Worm (Caenorhabditis elegans) whole organism, L4 larva: Measurements from ENCODE around the gene pph-1.

ENCODE experiments used
- D1046.2 ChIP-seq: fragments of 200-800 bp; sonication (Bioruptor generic); IDR thresholded peaks from 2 replicates; pipeline ENCODE4 v1.3.6; 2022; ENCODE audit warnings: missing genetic modification characterization, missing compliant biosample characterization
- F49E8.2 ChIP-seq: sonication (generic microtip); optimal IDR thresholded peaks from 2 replicates; lab custom pipeline; 2016; ENCODE audit warnings: missing compliant biosample characterization, mild to moderate bottlenecking, missing genetic modification characterization, borderline replicate concordance
- R02D3.7 ChIP-seq: fragments of 150-350 bp; sonication (generic microtip); optimal IDR thresholded peaks from 3 replicates; lab custom pipeline; 2014; ENCODE audit warnings: missing biosample characterization, missing genetic modification characterization
- T20F7.1 ChIP-seq: fragments of 200-800 bp; sonication (Bioruptor generic); optimal IDR thresholded peaks from 2 replicates; lab custom pipeline; 2018; ENCODE audit warnings: mild to moderate bottlenecking, missing genetic modification characterization, missing compliant biosample characterization
- Y5F2A.4 ChIP-seq: fragments of 200-800 bp; sonication (Bioruptor generic); optimal IDR thresholded peaks from 2 replicates; lab custom pipeline; 2018; ENCODE audit warnings: mild to moderate bottlenecking, missing genetic modification characterization, missing compliant biosample characterization
- Y75B8A.6 ChIP-seq: fragments of 200-800 bp; sonication (Bioruptor generic); IDR thresholded peaks from 2 replicates; pipeline ENCODE4 v1.3.6; 2022; ENCODE audit warnings: missing genetic modification reagents, missing genetic modification characterization, missing compliant biosample characterization
- ZK546.5 ChIP-seq, 2 experiments: sonication (generic microtip); optimal IDR thresholded peaks; 2 replicates each; lab custom pipeline; 2017; ENCODE audit warnings: missing biosample characterization in 2 of 2, missing genetic modification characterization in 2 of 2
- ama-1 ChIP-seq: fragments of 150-350 bp; optimal IDR thresholded peaks from 2 replicates; lab custom pipeline; 2014; ENCODE audit warnings: inconsistent platforms, mixed read lengths
- ceh-62 ChIP-seq: sonication (generic microtip); optimal IDR thresholded peaks from 2 replicates; lab custom pipeline; 2017; ENCODE audit warnings: missing biosample characterization, missing genetic modification characterization
- cey-2 ChIP-seq: sonication (generic microtip); optimal IDR thresholded peaks from 3 replicates; lab custom pipeline; 2017; ENCODE audit warnings: missing genetic modification characterization, mild to moderate bottlenecking, missing compliant biosample characterization, antibody characterized with exemption, borderline replicate concordance; ENCODE audit not compliant: insufficient read depth
- ctbp-1 ChIP-seq: fragments of 200-800 bp; sonication (Bioruptor generic); IDR thresholded peaks from 2 replicates; pipeline ENCODE4 v1.3.6; 2022; ENCODE audit warnings: missing genetic modification reagents, missing genetic modification characterization, missing compliant biosample characterization
- daf-19 ChIP-seq: fragments of 200-800 bp; sonication (Bioruptor generic); conservative IDR thresholded peaks from 2 replicates; pipeline ENCODE4 v1.3.6; 2022; ENCODE audit warnings: missing genetic modification characterization, missing compliant biosample characterization
- daf-8 ChIP-seq: fragments of 200-800 bp; sonication (Bioruptor generic); IDR thresholded peaks from 2 replicates; pipeline ENCODE4 v1.3.6; 2022; ENCODE audit warnings: missing genetic modification characterization, missing compliant biosample characterization
- dmd-8 ChIP-seq: fragments of 200-800 bp; sonication (Bioruptor generic); IDR thresholded peaks from 2 replicates; pipeline ENCODE4 v1.3.6; 2022; ENCODE audit warnings: missing genetic modification characterization, missing compliant biosample characterization
- dpl-1 ChIP-seq: fragments of 150-350 bp; optimal IDR thresholded peaks from 2 replicates; lab custom pipeline; 2014; ENCODE audit warnings: missing biosample characterization, missing genetic modification reagents, missing genetic modification characterization
- egl-43 ChIP-seq: fragments of 200-800 bp; sonication (Bioruptor generic); IDR thresholded peaks from 2 replicates; pipeline ENCODE4 v1.3.6; 2022; ENCODE audit warnings: missing genetic modification reagents, missing genetic modification characterization, missing compliant biosample characterization
- hlh-11 ChIP-seq: fragments of 200-800 bp; sonication (Bioruptor generic); optimal IDR thresholded peaks from 2 replicates; lab custom pipeline; 2018; ENCODE audit warnings: mild to moderate bottlenecking, missing genetic modification characterization, missing compliant biosample characterization
- hlh-30 ChIP-seq: sonication (generic microtip); optimal IDR thresholded peaks from 2 replicates; lab custom pipeline; 2017; ENCODE audit warnings: antibody characterized with exemption, mild to moderate bottlenecking, missing genetic modification characterization, missing compliant biosample characterization; ENCODE audit not compliant: insufficient read depth
- lin-1 ChIP-seq: fragments of 200-800 bp; sonication (Bioruptor generic); IDR thresholded peaks from 2 replicates; pipeline ENCODE4 v1.3.6; 2022; ENCODE audit warnings: missing genetic modification reagents, missing genetic modification characterization, missing compliant biosample characterization
- lin-13 ChIP-seq: fragments of 150-350 bp; optimal IDR thresholded peaks from 2 replicates; lab custom pipeline; 2014; ENCODE audit warnings: missing biosample characterization, missing genetic modification reagents, missing genetic modification characterization
- lin-15B ChIP-seq: fragments of 150-350 bp; sonication (generic microtip); optimal IDR thresholded peaks from 3 replicates; lab custom pipeline; 2014; ENCODE audit warnings: missing biosample characterization, missing genetic modification characterization
- lin-38 ChIP-seq: fragments of 200-800 bp; sonication (Bioruptor generic); IDR thresholded peaks from 2 replicates; pipeline ENCODE4 v1.3.6; 2022; ENCODE audit warnings: missing genetic modification reagents, missing genetic modification characterization, missing compliant biosample characterization
- madf-9 ChIP-seq: fragments of 200-800 bp; sonication (Bioruptor generic); conservative IDR thresholded peaks from 2 replicates; pipeline ENCODE4 v1.3.6; 2022; ENCODE audit warnings: missing genetic modification reagents, missing genetic modification characterization, missing compliant biosample characterization
- mes-2 ChIP-seq: sonication (generic microtip); optimal IDR thresholded peaks from 2 replicates; lab custom pipeline; 2016; ENCODE audit warnings: missing genotype, mild to moderate bottlenecking, missing genetic modification characterization, missing compliant biosample characterization; ENCODE audit not compliant: poor library complexity, severe bottlenecking
- nhr-10 ChIP-seq: fragments of 150-350 bp; optimal IDR thresholded peaks from 2 replicates; lab custom pipeline; 2014; ENCODE audit warnings: missing biosample characterization, missing genetic modification characterization
- nhr-11 ChIP-seq: fragments of 150-350 bp; optimal IDR thresholded peaks from 2 replicates; lab custom pipeline; 2014; ENCODE audit warnings: missing biosample characterization, missing genetic modification characterization
- nhr-28 ChIP-seq: fragments of 150-350 bp; optimal IDR thresholded peaks from 2 replicates; lab custom pipeline; 2014; ENCODE audit warnings: missing biosample characterization, missing genetic modification characterization
- nhr-41 ChIP-seq: fragments of 200-800 bp; sonication (Bioruptor generic); IDR thresholded peaks from 2 replicates; pipeline ENCODE4 v1.3.6; 2022; ENCODE audit warnings: missing genetic modification reagents, missing genetic modification characterization, missing compliant biosample characterization
- nhr-48 ChIP-seq: sonication (generic microtip); optimal IDR thresholded peaks from 2 replicates; lab custom pipeline; 2016; ENCODE audit warnings: mild to moderate bottlenecking, missing genetic modification characterization, missing compliant biosample characterization
- nhr-77 ChIP-seq: fragments of 150-350 bp; optimal IDR thresholded peaks from 2 replicates; lab custom pipeline; 2014; ENCODE audit warnings: missing biosample characterization, missing genetic modification characterization
- php-3 ChIP-seq: fragments of 200-800 bp; sonication (Bioruptor generic); IDR thresholded peaks from 2 replicates; pipeline ENCODE4 v1.3.6; 2022; ENCODE audit warnings: missing genetic modification reagents, missing genetic modification characterization, missing compliant biosample characterization
- pqm-1 ChIP-seq: sonication (generic microtip); optimal IDR thresholded peaks from 2 replicates; lab custom pipeline; 2017; ENCODE audit warnings: missing biosample characterization, missing genetic modification characterization
- rbr-2 ChIP-seq: sonication (generic microtip); optimal IDR thresholded peaks from 2 replicates; lab custom pipeline; 2016; ENCODE audit warnings: missing genotype, missing genetic modification characterization, missing compliant biosample characterization
- set-16 ChIP-seq: fragments of 200-800 bp; sonication (Bioruptor generic); IDR thresholded peaks from 2 replicates; pipeline ENCODE4 v1.3.6; 2022; ENCODE audit warnings: missing genetic modification reagents, missing genetic modification characterization, missing compliant biosample characterization
- unc-130 ChIP-seq: sonication (generic microtip); optimal IDR thresholded peaks from 2 replicates; lab custom pipeline; 2016; ENCODE audit warnings: missing genetic modification reagents, missing genetic modification characterization, missing compliant biosample characterization
- zag-1 ChIP-seq: fragments of 150-350 bp; optimal IDR thresholded peaks from 2 replicates; lab custom pipeline; 2014; ENCODE audit warnings: missing biosample characterization, missing genetic modification characterization
- zfp-2 ChIP-seq: sonication (generic microtip); optimal IDR thresholded peaks from 2 replicates; lab custom pipeline; 2016; ENCODE audit warnings: mild to moderate bottlenecking, missing genetic modification characterization, missing compliant biosample characterization
- ztf-11 ChIP-seq: fragments of 150-350 bp; optimal IDR thresholded peaks from 2 replicates; lab custom pipeline; 2014; ENCODE audit warnings: missing biosample characterization, missing genetic modification characterization

Gene pph-1

ce11 chrV:10702249-10702648 is at the start of gene pph-1:
pph-1 (plus strand) TSS chrV:10702549.
- no peak for TF ChIP-seq hlh-11 (tag; lab: Kevin White, UChicago)
- TF ChIP-seq set-16 = no peak
- no peak for TF ChIP-seq T20F7.1
- no peak for TF ChIP-seq php-3 (GFP tag; lab: Robert Waterston, UW)
- no peak for TF ChIP-seq Y5F2A.4 (GFP tag; lab: Kevin White, UChicago)
- TF ChIP-seq zfp-2 (tag; lab: Kevin White, UChicago) = no peak
- no peak for TF ChIP-seq lin-13 (GFP tag; lab: Kevin White, UChicago)
- no peak for TF ChIP-seq lin-1 (GFP tag; lab: Robert Waterston, UW)
- no peak for TF ChIP-seq nhr-48 (tag; lab: Kevin White, UChicago)
- TF ChIP-seq ceh-62 = no peak

ce11 chrV:10654165-10654564 is 48.2 kb upstream of the pph-1 start, which contains the start of gene ugt-35:
ugt-35 (minus strand) TSS chrV:10654265.
- TF ChIP-seq nhr-10 (tag; lab: Kevin White, UChicago) = no peak
- TF ChIP-seq ctbp-1 (GFP tag; lab: Robert Waterston, UW) = no peak
- TF ChIP-seq ztf-11 (tag; lab: Kevin White, UChicago) = no peak
- TF ChIP-seq D1046.2 (GFP tag; lab: Robert Waterston, UW) = no peak
- no peak for TF ChIP-seq nhr-41 (GFP tag; lab: Robert Waterston, UW)
- no peak for TF ChIP-seq lin-13 (GFP tag; lab: Kevin White, UChicago)
- TF ChIP-seq nhr-11 = no peak
- TF ChIP-seq R02D3.7 (tag; lab: Kevin White, UChicago) = no peak
- TF ChIP-seq egl-43 (GFP tag; lab: Robert Waterston, UW) = no peak
- TF ChIP-seq daf-19 (GFP tag; lab: Robert Waterston, UW) = no peak
- TF ChIP-seq php-3 (GFP tag; lab: Robert Waterston, UW) = no peak
- TF ChIP-seq Y5F2A.4 (GFP tag; lab: Kevin White, UChicago) = no peak
- no peak for TF ChIP-seq ZK546.5 (tag; optimal IDR thresholded peaks at IDR 0.05; lab: Kevin White, UChicago)
- no peak for TF ChIP-seq dmd-8
- TF ChIP-seq Y75B8A.6 (GFP tag; lab: Robert Waterston, UW) = no peak
- no peak for TF ChIP-seq nhr-77
- no peak for TF ChIP-seq daf-8
- no peak for TF ChIP-seq mes-2 (tag; lab: Kevin White, UChicago)
- TF ChIP-seq zag-1 = no peak
- TF ChIP-seq hlh-30 = no peak

- no peak for TF ChIP-seq F49E8.2 (tag; lab: Kevin White, UChicago)
- TF ChIP-seq daf-19 (GFP tag; lab: Robert Waterston, UW) = no peak
- no peak for TF ChIP-seq rbr-2 (tag; lab: Kevin White, UChicago)
- TF ChIP-seq madf-9 (GFP tag; lab: Robert Waterston, UW) = no peak
- TF ChIP-seq nhr-28 (tag; lab: Kevin White, UChicago) = peak; percentile 99
- no peak for TF ChIP-seq lin-15B
- TF ChIP-seq php-3 (GFP tag; lab: Robert Waterston, UW) = no peak
- TF ChIP-seq cey-2 (tag; lab: Kevin White, UChicago) = no peak
- peak; percentile 9 for TF ChIP-seq pqm-1
- no peak for TF ChIP-seq unc-130 (GFP tag; lab: Kevin White, UChicago)
- no peak for TF ChIP-seq ama-1 (lab: Kevin White, UChicago)
- TF ChIP-seq, all 104 proteins: peak for 2
Measured at ce11 chrV:10656958-10657357, 45.4 kb upstream of the pph-1 start, which contains the start of gene ugt-34. ugt-34 (minus strand) TSS chrV:10656978.

- TF ChIP-seq lin-38 (GFP tag; lab: Robert Waterston, UW) (no peak), dpl-1 (GFP tag; lab: Kevin White, UChicago) (peak; percentile 22)
Measured at ce11 chrV:10657959-10658358, 44.4 kb upstream of the pph-1 start, which contains the start of gene tut-2. tut-2 (plus strand) TSS chrV:10658235.
